Fruit fly (Drosophila melanogaster) whole organism, embryonic: Measurements from ENCODE around the gene Ctl1.

Experiments
- Bgb ChIP-seq: fragments of 200-800 bp; sonication (Bioruptor generic); IDR thresholded peaks from 2 replicates; pipeline ENCODE4 v1.3.6; 2022; ENCODE audit warnings: missing biosample characterization, missing genetic modification characterization; ENCODE audit not compliant: partially characterized antibody
- Blimp-1 ChIP-seq: fragments of 200-800 bp; sonication (Bioruptor generic); optimal IDR thresholded peaks from 3 replicates; lab custom pipeline; 2018; ENCODE audit warnings: missing biosample characterization, missing genetic modification characterization, mild to moderate bottlenecking, moderate library complexity, missing genetic modification reagents
- CG11504 ChIP-seq: fragments of 200-800 bp; sonication (Bioruptor generic); optimal IDR thresholded peaks from 3 replicates; lab custom pipeline; 2019; ENCODE audit warnings: missing biosample characterization, mild to moderate bottlenecking, missing genetic modification characterization, moderate library complexity
- CG11696 ChIP-seq: fragments of 200-800 bp; sonication (Bioruptor generic); IDR thresholded peaks from 2 replicates; pipeline ENCODE4 v1.3.6; 2022; ENCODE audit warnings: missing biosample characterization, missing genetic modification characterization
- CG12299 ChIP-seq: fragments of 200-800 bp; sonication (Bioruptor generic); optimal IDR thresholded peaks from 2 replicates; lab custom pipeline; 2018; ENCODE audit warnings: missing biosample characterization, mild to moderate bottlenecking, missing genetic modification characterization
- CG1603 ChIP-seq: fragments of 200-800 bp; sonication (Bioruptor generic); optimal IDR thresholded peaks from 2 replicates; lab custom pipeline; 2019; ENCODE audit warnings: missing biosample characterization, mild to moderate bottlenecking, missing genetic modification characterization, moderate library complexity
- CG1832 ChIP-seq: fragments of 200-800 bp; sonication (Bioruptor generic); optimal IDR thresholded peaks from 2 replicates; lab custom pipeline; 2017; ENCODE audit warnings: missing biosample characterization, mild to moderate bottlenecking, missing genetic modification characterization, inconsistent platforms
- CG32767 ChIP-seq: fragments of 200-800 bp; sonication (Bioruptor generic); IDR thresholded peaks from 2 replicates; pipeline ENCODE4 v1.3.6; 2022; ENCODE audit warnings: missing biosample characterization, missing genetic modification characterization
- CG3281 ChIP-seq: fragments of 200-800 bp; sonication (Bioruptor generic); optimal IDR thresholded peaks from 3 replicates; lab custom pipeline; 2017; ENCODE audit warnings: missing biosample characterization, mild to moderate bottlenecking, missing genetic modification characterization
- CG34422 ChIP-seq: fragments of 200-800 bp; sonication (Bioruptor generic); IDR thresholded peaks from 3 replicates; pipeline ENCODE4 v1.3.6; 2022; ENCODE audit warnings: missing biosample characterization, missing genetic modification characterization
- CG4404 ChIP-seq: fragments of 200-800 bp; sonication (Bioruptor generic); IDR thresholded peaks from 2 replicates; pipeline ENCODE4 v1.3.6; 2022; ENCODE audit warnings: missing biosample characterization, missing genetic modification characterization
- CG4707 ChIP-seq: fragments of 200-800 bp; sonication (Bioruptor generic); optimal IDR thresholded peaks from 2 replicates; lab custom pipeline; 2018; ENCODE audit warnings: missing biosample characterization, mild to moderate bottlenecking, missing genetic modification characterization, moderate library complexity
- CG6683 ChIP-seq: fragments of 200-800 bp; sonication (Bioruptor generic); optimal IDR thresholded peaks from 2 replicates; lab custom pipeline; 2017; ENCODE audit warnings: missing biosample characterization, mild to moderate bottlenecking, missing genetic modification characterization, missing genetic modification reagents
- CG7987 ChIP-seq: fragments of 200-800 bp; sonication (Bioruptor generic); optimal IDR thresholded peaks from 2 replicates; lab custom pipeline; 2018; ENCODE audit warnings: missing biosample characterization, mild to moderate bottlenecking, missing genetic modification characterization, moderate library complexity
- CG8290 ChIP-seq, 3 experiments: fragments of 200-800 bp; sonication (Bioruptor generic); optimal IDR thresholded peaks; 2 replicates each; lab custom pipeline; 2016 to 2019; ENCODE audit warnings: missing biosample characterization in 3 of 3, missing genetic modification characterization in 3 of 3, mild to moderate bottlenecking in 2 of 3, moderate library complexity in 1 of 3
- CG8944 ChIP-seq: fragments of 200-800 bp; sonication (Bioruptor generic); optimal IDR thresholded peaks from 3 replicates; lab custom pipeline; 2016; ENCODE audit warnings: missing biosample characterization, missing genetic modification characterization
- CG9932 ChIP-seq: fragments of 200-800 bp; sonication (Bioruptor generic); IDR thresholded peaks from 2 replicates; pipeline ENCODE4 v1.3.6; 2022; ENCODE audit warnings: missing biosample characterization, missing genetic modification characterization
- CTCF ChIP-seq: fragments of 200-800 bp; sonication (Bioruptor generic); optimal IDR thresholded peaks from 2 replicates; lab custom pipeline; 2017; ENCODE audit warnings: missing biosample characterization, mild to moderate bottlenecking, missing genetic modification characterization, moderate library complexity
- D19B ChIP-seq: fragments of 200-800 bp; sonication (Bioruptor generic); optimal IDR thresholded peaks from 2 replicates; lab custom pipeline; 2017; ENCODE audit warnings: missing biosample characterization, mild to moderate bottlenecking, missing genetic modification characterization
- Dip3 ChIP-seq: fragments of 200-800 bp; sonication (Bioruptor generic); optimal IDR thresholded peaks from 3 replicates; lab custom pipeline; 2016; ENCODE audit warnings: missing biosample characterization, missing genetic modification characterization
- ERR ChIP-seq: fragments of 200-800 bp; sonication (Bioruptor generic); optimal IDR thresholded peaks from 2 replicates; lab custom pipeline; 2016; ENCODE audit warnings: missing biosample characterization, missing genetic modification characterization
- GATAe ChIP-seq: fragments of 200-800 bp; sonication (Bioruptor generic); conservative IDR thresholded peaks from 2 replicates; pipeline ENCODE4 v1.3.6; 2022; ENCODE audit warnings: missing biosample characterization, missing genetic modification characterization
- Kr ChIP-seq: fragments of 200-800 bp; sonication (Bioruptor generic); optimal IDR thresholded peaks from 2 replicates; lab custom pipeline; 2017; ENCODE audit warnings: missing biosample characterization, mild to moderate bottlenecking, missing genetic modification characterization
- Med ChIP-seq: fragments of 200-800 bp; sonication (Bioruptor generic); peaks from one replicate; lab custom pipeline; 2016; ENCODE audit warnings: missing biosample characterization, missing genetic modification characterization, mild to moderate bottlenecking, inconsistent platforms, moderate library complexity
- Nf-YB ChIP-seq: fragments of 200-800 bp; sonication (Bioruptor generic); optimal IDR thresholded peaks from 3 replicates; lab custom pipeline; 2019; ENCODE audit warnings: missing biosample characterization, mild to moderate bottlenecking, missing genetic modification characterization, moderate library complexity
- NfI ChIP-seq: fragments of 200-800 bp; sonication (Bioruptor generic); optimal IDR thresholded peaks from 3 replicates; lab custom pipeline; 2018; ENCODE audit warnings: missing biosample characterization, mild to moderate bottlenecking, missing genetic modification characterization, moderate library complexity
- Sin3A ChIP-seq: fragments of >200 bp; optimal IDR thresholded peaks from 2 replicates; lab custom pipeline; 2018
- ato ChIP-seq: fragments of 200-800 bp; sonication (Bioruptor generic); IDR thresholded peaks from 2 replicates; pipeline ENCODE4 v1.3.6; 2022; ENCODE audit warnings: missing biosample characterization, missing genetic modification characterization; ENCODE audit not compliant: partially characterized antibody
- bowl ChIP-seq: fragments of 200-800 bp; sonication (Bioruptor generic); IDR thresholded peaks from 2 replicates; pipeline ENCODE4 v1.3.6; 2022; ENCODE audit warnings: missing biosample characterization, missing genetic modification characterization
- ci ChIP-seq: fragments of 200-800 bp; sonication (Bioruptor generic); IDR thresholded peaks from 3 replicates; pipeline ENCODE4 v1.3.6; 2022; ENCODE audit warnings: missing biosample characterization, missing genetic modification characterization
- corto ChIP-seq: fragments of 200-800 bp; sonication (Bioruptor generic); optimal IDR thresholded peaks from 2 replicates; lab custom pipeline; 2016; ENCODE audit warnings: missing biosample characterization, mild to moderate bottlenecking, missing genetic modification characterization, moderate library complexity
- dm ChIP-seq: fragments of 200-800 bp; sonication (Bioruptor generic); optimal IDR thresholded peaks from 3 replicates; lab custom pipeline; 2016; ENCODE audit warnings: missing biosample characterization, missing genetic modification characterization
- dpn ChIP-seq, 2 experiments: fragments of 200-800 bp; sonication (Bioruptor generic); optimal IDR thresholded peaks; 3 replicates each; lab custom pipeline; 2016; ENCODE audit warnings: missing biosample characterization in 2 of 2, missing genetic modification characterization in 2 of 2
- dysf ChIP-seq: fragments of 200-800 bp; sonication (Bioruptor generic); IDR thresholded peaks from 3 replicates; pipeline ENCODE4 v1.3.6; 2022; ENCODE audit warnings: missing biosample characterization, missing genetic modification characterization
- gsb-n ChIP-seq: fragments of 200-800 bp; sonication (Bioruptor generic); optimal IDR thresholded peaks from 3 replicates; lab custom pipeline; 2018; ENCODE audit warnings: missing biosample characterization, mild to moderate bottlenecking, missing genetic modification characterization
- lmd ChIP-seq: fragments of 200-800 bp; sonication (Bioruptor generic); IDR thresholded peaks from 2 replicates; pipeline ENCODE4 v1.3.6; 2022; ENCODE audit warnings: missing biosample characterization, missing genetic modification characterization
- nmo ChIP-seq: fragments of 200-800 bp; sonication (Bioruptor generic); optimal IDR thresholded peaks from 2 replicates; lab custom pipeline; 2018; ENCODE audit warnings: missing biosample characterization, mild to moderate bottlenecking, missing genetic modification characterization, moderate library complexity
- nom ChIP-seq: fragments of 200-800 bp; sonication (Bioruptor generic); optimal IDR thresholded peaks from 2 replicates; lab custom pipeline; 2017; ENCODE audit warnings: missing biosample characterization, missing genetic modification characterization, mild to moderate bottlenecking, moderate library complexity, missing genetic modification reagents
- pan ChIP-seq, 4 experiments: fragments of >200 bp in 3 of 4; fragments of 200-800 bp in 1 of 4; sonication (Bioruptor generic) in 1 of 4; optimal IDR thresholded peaks in 3 of 4; IDR thresholded peaks in 1 of 4; 2 replicates each; pipeline versions ENCODE4 v1.3.6 to Lab custom; 2017 to 2022; ENCODE audit warnings: missing biosample characterization in 2 of 4, missing genetic modification characterization in 2 of 4, mixed read lengths in 1 of 4
- pb ChIP-seq: fragments of 200-800 bp; sonication (Bioruptor generic); optimal IDR thresholded peaks from 3 replicates; lab custom pipeline; 2016; ENCODE audit warnings: missing biosample characterization, missing genetic modification characterization
- phol ChIP-seq: fragments of 200-800 bp; sonication (Bioruptor generic); optimal IDR thresholded peaks from 3 replicates; lab custom pipeline; 2018; ENCODE audit warnings: missing biosample characterization, mild to moderate bottlenecking, missing genetic modification characterization, moderate library complexity
- prd ChIP-seq, 3 experiments: fragments of >200 bp in 2 of 3; fragments of 200-800 bp in 1 of 3; sonication (Bioruptor generic) in 1 of 3; optimal IDR thresholded peaks in 2 of 3; IDR thresholded peaks in 1 of 3; 2 replicates in 2 of 3; 3 replicates in 1 of 3; pipeline versions ENCODE4 v1.3.6 to Lab custom; 2017 to 2022; ENCODE audit warnings: missing biosample characterization in 1 of 3, missing genetic modification characterization in 1 of 3
- pzg ChIP-seq: fragments of 200-800 bp; sonication (Bioruptor generic); optimal IDR thresholded peaks from 3 replicates; lab custom pipeline; 2018; ENCODE audit warnings: missing biosample characterization, mild to moderate bottlenecking, missing genetic modification characterization, moderate library complexity
- slou ChIP-seq: fragments of 200-800 bp; sonication (Bioruptor generic); optimal IDR thresholded peaks from 3 replicates; lab custom pipeline; 2016; ENCODE audit warnings: missing biosample characterization, missing genetic modification characterization
- slp2 ChIP-seq: fragments of 200-800 bp; sonication (Bioruptor generic); optimal IDR thresholded peaks from 2 replicates; lab custom pipeline; 2016; ENCODE audit warnings: missing biosample characterization, missing genetic modification characterization
- stwl ChIP-seq: fragments of 200-800 bp; sonication (Bioruptor generic); optimal IDR thresholded peaks from 3 replicates; lab custom pipeline; 2018; ENCODE audit warnings: missing biosample characterization, mild to moderate bottlenecking, missing genetic modification characterization, moderate library complexity
- tin ChIP-seq: fragments of 200-800 bp; sonication (Bioruptor generic); optimal IDR thresholded peaks from 3 replicates; lab custom pipeline; 2016; ENCODE audit warnings: missing biosample characterization, missing genetic modification characterization
- ttk ChIP-seq: fragments of 200-800 bp; sonication (Bioruptor generic); IDR thresholded peaks from 2 replicates; pipeline ENCODE4 v2.1.2; 2022; ENCODE audit warnings: missing biosample characterization, missing genetic modification characterization
- vfl ChIP-seq: fragments of 200-800 bp; sonication (Bioruptor generic); optimal IDR thresholded peaks from 2 replicates; lab custom pipeline; 2016; ENCODE audit warnings: missing biosample characterization, missing genetic modification characterization

Ctl1 gene

DNA sequence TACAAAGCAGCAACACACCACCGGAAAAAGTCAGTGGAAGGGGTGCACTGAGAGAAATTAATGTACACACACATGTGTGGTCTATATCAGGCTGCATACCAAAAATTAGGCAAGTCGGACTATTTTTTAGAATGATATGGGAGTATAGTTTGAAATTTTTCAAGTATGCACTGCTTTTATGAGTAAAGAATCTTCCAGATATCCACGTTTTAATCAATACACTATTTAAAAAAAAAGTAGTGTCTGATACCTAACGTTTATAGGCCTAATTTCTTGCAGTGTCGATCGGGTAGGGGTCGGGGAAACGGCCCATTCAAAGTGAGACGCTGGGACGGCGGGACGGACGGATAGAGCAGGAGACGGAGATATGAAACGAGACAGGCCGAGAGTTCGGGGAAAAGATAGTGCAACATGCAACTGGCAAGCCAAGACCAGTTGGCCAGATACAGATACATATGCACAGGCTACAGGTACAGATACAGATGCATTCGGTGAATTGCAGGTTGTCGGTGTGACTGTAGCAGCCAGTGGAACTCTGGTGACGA lies 47.3 kb upstream of the Ctl1 start (continued):
- TF ChIP-seq Nf-YB (GFP tag; lab: Kevin White, UChicago) (peak; percentile 82), nmo (GFP tag; lab: Kevin White, UChicago) (peak; percentile 97), CG4707 (peak; percentile 87), phol (tag; lab: Kevin White, UChicago) (peak; percentile 97), Med (GFP tag; lab: Kevin White, UChicago) (peak; percentile 97), slp2 (GFP tag; lab: Kevin White, UChicago) (peak; percentile 95), ttk (GFP tag; lab: Robert Waterston, UW) (peak; percentile 88), CG11696 (GFP tag; lab: Robert Waterston, UW) (peak; percentile 49), D19B (GFP tag; lab: Kevin White, UChicago) (no peak), gsb-n (tag; lab: Kevin White, UChicago) (peak; percentile 96), pzg (GFP tag; lab: Kevin White, UChicago) (no peak), dm (GFP tag; lab: Kevin White, UChicago) (peak; percentile 85), Kr (GFP tag; lab: Kevin White, UChicago) (peak; percentile 96), bowl (GFP tag; lab: Robert Waterston, UW) (peak; percentile 73), CG8290 (GFP tag; optimal IDR thresholded peaks at IDR 0.05; lab: Kevin White, UChicago) (peak; percentile 96), CG8290 (tag; optimal IDR thresholded peaks at IDR 0.05; lab: Kevin White, UChicago) (peak; percentile 48 to 93), dysf (peak; percentile 90), CG11504 (tag; lab: Kevin White, UChicago) (peak; percentile 95), Bgb (no peak), CG4404 (GFP tag; lab: Robert Waterston, UW) (peak; percentile 97), stwl (peak; percentile 51), corto (GFP tag; lab: Kevin White, UChicago) (no peak), ato (no peak), GATAe (GFP tag; lab: Robert Waterston, UW) (no peak), Dip3 (GFP tag; lab: Kevin White, UChicago) (peak; percentile 54), CG8944 (peak; percentile 94), CTCF (GFP tag; lab: Kevin White, UChicago) (peak; percentile 44), ERR (GFP tag; lab: Kevin White, UChicago) (peak; percentile 80), tin (GFP tag; lab: Kevin White, UChicago) (peak; percentile 94), CG1832 (GFP tag; lab: Kevin White, UChicago) (no peak), pan (optimal IDR thresholded peaks at IDR 0.05; lab: Kevin White, UChicago) (no peak), pan (GFP tag; optimal IDR thresholded peaks at IDR 0.05 in 1 of 2, IDR thresholded peaks at IDR 0.05 in 1 of 2) (peak in 1 of 2 experiments; percentile 82), CG3281 (GFP tag; lab: Kevin White, UChicago) (peak; percentile 58), CG12299 (tag; lab: Kevin White, UChicago) (peak; percentile 80), vfl (peak; percentile 66), dpn (GFP tag; optimal IDR thresholded peaks at IDR 0.05; lab: Kevin White, UChicago) (peak; percentile 91 to 93), lmd (GFP tag; lab: Robert Waterston, UW) (peak; percentile 89), CG9932 (GFP tag; lab: Robert Waterston, UW) (no peak), NfI (GFP tag; lab: Kevin White, UChicago) (peak; percentile 82), Sin3A (no peak), CG7987 (peak; percentile 55), Blimp-1 (GFP tag; lab: Kevin White, UChicago) (peak; percentile 94), nom (peak; percentile 89), CG32767 (GFP tag; lab: Robert Waterston, UW) (peak; percentile 84), pb (GFP tag; lab: Kevin White, UChicago) (peak; percentile 92), prd (optimal IDR thresholded peaks at IDR 0.05; lab: Kevin White, UChicago) (no peak), prd (GFP tag; IDR thresholded peaks at IDR 0.05; lab: Robert Waterston, UW) (peak; percentile 98), CG6683 (GFP tag; lab: Kevin White, UChicago) (peak; percentile 70), CG34422 (GFP tag; lab: Robert Waterston, UW) (peak; percentile 81; the same call in 2 of the 3 replicates), CG1603 (tag; lab: Kevin White, UChicago) (peak; percentile 94), slou (GFP tag; lab: Kevin White, UChicago) (peak; percentile 67), ci (peak; percentile 88)
